Fruit fly (Drosophila melanogaster): Measurements from ENCODE around the gene bur.

The bur gene

dm6 chr2L:21168295-21169159 is 11.0 kb downstream of the bur start, which contains the start of the genes mAcon1, CG43345 and CG43346 (continued):
- TF ChIP-seq CG6654 (GFP tag; optimal IDR thresholded peaks at IDR 0.05): peak; percentile 23
- peak; percentile 78 for TF ChIP-seq CG3163 (GFP tag; optimal IDR thresholded peaks at IDR 0.05)
- TF ChIP-seq CG3847 (GFP tag; IDR thresholded peaks at IDR 0.05): peak; percentile 92
- peak; percentile 89 for TF ChIP-seq Dad (GFP tag; optimal IDR thresholded peaks at IDR 0.05)
- peak; percentile 26 for TF ChIP-seq CG14965 (GFP tag; optimal IDR thresholded peaks at IDR 0.05; ENCODE audit: borderline replicate concordance)
- no peak for TF ChIP-seq tna (GFP tag; IDR thresholded peaks at IDR 0.05; ENCODE audit: partially characterized antibody)
- TF ChIP-seq NC2β (GFP tag; optimal IDR thresholded peaks at IDR 0.05): peak; percentile 80
- TF ChIP-seq al (GFP tag; IDR thresholded peaks at IDR 0.05): peak; percentile 73
- TF ChIP-seq Doc3 (GFP tag; IDR thresholded peaks at IDR 0.05; ENCODE audit: partially characterized antibody): no peak
- peak; percentile 87 for TF ChIP-seq ems (GFP tag; optimal IDR thresholded peaks at IDR 0.05)
- peak; percentile 87 for TF ChIP-seq CoRest (tag; optimal IDR thresholded peaks at IDR 0.05)
- peak; percentile 46; the same call in 1 of the 2 replicates for TF ChIP-seq HLH3B (GFP tag; IDR thresholded peaks at IDR 0.05)
- peak; percentile 87 for TF ChIP-seq CG30403 (GFP tag; optimal IDR thresholded peaks at IDR 0.05)
- TF ChIP-seq zfh2 (GFP tag; optimal IDR thresholded peaks at IDR 0.05): peak; percentile 94
- peak; percentile 80 for TF ChIP-seq tin (GFP tag; optimal IDR thresholded peaks at IDR 0.05)
- TF ChIP-seq CG8924 (tag; optimal IDR thresholded peaks at IDR 0.05): no peak
- peak; percentile 54 for TF ChIP-seq BtbVII (GFP tag; optimal IDR thresholded peaks at IDR 0.05)
- peak; percentile 64 for TF ChIP-seq croc (GFP tag; conservative IDR thresholded peaks at IDR 0.05)
- TF ChIP-seq CG10366 (GFP tag; IDR thresholded peaks at IDR 0.05): peak; percentile 53
- peak; percentile 55 for TF ChIP-seq ssp (GFP tag; IDR thresholded peaks at IDR 0.05)
- peak; percentile 67 for TF ChIP-seq CG1602 (GFP tag; optimal IDR thresholded peaks at IDR 0.05)
- TF ChIP-seq Neu2 (GFP tag; optimal IDR thresholded peaks at IDR 0.05; ENCODE audit: borderline replicate concordance): peak; percentile 45
- TF ChIP-seq CG13624 (GFP tag; optimal IDR thresholded peaks at IDR 0.05): peak; percentile 91
- peak; percentile 66 for TF ChIP-seq D19B (GFP tag; optimal IDR thresholded peaks at IDR 0.05)
- TF ChIP-seq CG1647 (GFP tag; optimal IDR thresholded peaks at IDR 0.05): peak; percentile 70
- TF ChIP-seq CG2712 (tag; optimal IDR thresholded peaks at IDR 0.05): no peak
- TF ChIP-seq Camta (GFP tag; optimal IDR thresholded peaks at IDR 0.05): peak; percentile 75
- TF ChIP-seq MESR4 (GFP tag; optimal IDR thresholded peaks at IDR 0.05): peak; percentile 27
- peak; percentile 79 for TF ChIP-seq Sox100B (GFP tag; optimal IDR thresholded peaks at IDR 0.05)
- peak; percentile 61 for TF ChIP-seq CG9797 (GFP tag; optimal IDR thresholded peaks at IDR 0.05)
- TF ChIP-seq zf30C (GFP tag; optimal IDR thresholded peaks at IDR 0.05): no peak
- TF ChIP-seq tx (GFP tag; optimal IDR thresholded peaks at IDR 0.05): peak; percentile 83
- peak; percentile 79 for TF ChIP-seq CG9727 (GFP tag; optimal IDR thresholded peaks at IDR 0.05)
- peak; percentile 68 for TF ChIP-seq vfl (GFP tag; optimal IDR thresholded peaks at IDR 0.05)
- peak; percentile 76 for TF ChIP-seq luna (GFP tag; optimal IDR thresholded peaks at IDR 0.05)
- TF ChIP-seq CG17829 (tag; optimal IDR thresholded peaks at IDR 0.05): peak; percentile 66
- TF ChIP-seq crp (GFP tag; optimal IDR thresholded peaks at IDR 0.05): peak in 1 of 2 experiments; percentile 80
- TF ChIP-seq CG10321 (GFP tag; IDR thresholded peaks at IDR 0.05): peak; percentile 47; the same call in 1 of the 2 replicates
- TF ChIP-seq CG10274 (GFP tag; optimal IDR thresholded peaks at IDR 0.05): peak; percentile 53
- TF ChIP-seq zen2 (GFP tag; IDR thresholded peaks at IDR 0.05; ENCODE audit: partially characterized antibody): no peak
- 0 out of 2 replicates have a peak, but pooled peaks have one; percentile 6 for TF ChIP-seq cas (GFP tag; IDR thresholded peaks at IDR 0.05)
- no peak for TF ChIP-seq CG17802 (tag; optimal IDR thresholded peaks at IDR 0.05)
- peak; percentile 70 for TF ChIP-seq cato (GFP tag; optimal IDR thresholded peaks at IDR 0.05; ENCODE audit: borderline replicate concordance)
- TF ChIP-seq CG17912 (GFP tag; optimal IDR thresholded peaks at IDR 0.05): no peak
- peak; percentile 75 for TF ChIP-seq Dp (GFP tag; optimal IDR thresholded peaks at IDR 0.05)
- no peak for TF ChIP-seq CG8388 (GFP tag; optimal IDR thresholded peaks at IDR 0.05)
- no peak for TF ChIP-seq gsb (GFP tag; IDR thresholded peaks at IDR 0.05)
- no peak for TF ChIP-seq bowl (GFP tag; IDR thresholded peaks at IDR 0.05)

Measured in whole organism, embryonic.